ENCODE assay signal across 1 fruit fly cellular context in genomic region chr3L:8308891-8309352, dm6.
A peak's percentile ranks its signal among the peaks of the same experiment; 100 is the strongest.
TF ChIP-seq lines count a peak whose summit lies in the region.

Gene BI-1 (minus strand): TSS chr3L:8308941.

TF ChIP-seq in whole organism, embryonic, 481 proteins besides CTCF, POLR2A, EP300 and RAD21 (continued from another document):
- TF ChIP-seq CG18764 (GFP tag; optimal IDR thresholded peaks at IDR 0.05; lab: Kevin White, UChicago) (peak; percentile 58), CG7987 (GFP tag; optimal IDR thresholded peaks at IDR 0.05; lab: Kevin White, UChicago) (peak; percentile 7), CG12299 (tag; optimal IDR thresholded peaks at IDR 0.05; lab: Kevin White, UChicago) (peak; percentile 29), corto (GFP tag; optimal IDR thresholded peaks at IDR 0.05; lab: Kevin White, UChicago) (peak; percentile 17), CG18011 (GFP tag; optimal IDR thresholded peaks at IDR 0.05; lab: Kevin White, UChicago) (peak; percentile 49), grau (tag; optimal IDR thresholded peaks at IDR 0.05; lab: Kevin White, UChicago) (peak; percentile 79), Hr39 (optimal IDR thresholded peaks at IDR 0.05; lab: Kevin White, UChicago) (no peak), HLH54F (GFP tag; optimal IDR thresholded peaks at IDR 0.05; lab: Kevin White, UChicago) (peak; percentile 38), Fer3 (tag; optimal IDR thresholded peaks at IDR 0.05; lab: Kevin White, UChicago) (peak; percentile 69), CG30403 (GFP tag; optimal IDR thresholded peaks at IDR 0.05; lab: Kevin White, UChicago) (peak; percentile 88), CG9817 (tag; optimal IDR thresholded peaks at IDR 0.05; lab: Kevin White, UChicago) (peak; percentile 66), Hr78 (GFP tag; optimal IDR thresholded peaks at IDR 0.05; lab: Kevin White, UChicago) (no peak), prd (optimal IDR thresholded peaks at IDR 0.05; lab: Kevin White, UChicago) (no peak), prd (GFP tag; IDR thresholded peaks at IDR 0.05; lab: Robert Waterston, UW) (peak; percentile 58; the same call in 2 of the 3 replicates), ci (GFP tag; IDR thresholded peaks at IDR 0.05; lab: Robert Waterston, UW) (0 out of 3 replicates have a peak, but pooled peaks have one; percentile 17), CG3281 (GFP tag; optimal IDR thresholded peaks at IDR 0.05; lab: Kevin White, UChicago) (peak; percentile 82), CG15269 (tag; optimal IDR thresholded peaks at IDR 0.05; lab: Kevin White, UChicago) (no peak), Neu2 (GFP tag; optimal IDR thresholded peaks at IDR 0.05; lab: Kevin White, UChicago; ENCODE audit: borderline replicate concordance) (no peak), CG8765 (GFP tag; IDR thresholded peaks at IDR 0.05; lab: Robert Waterston, UW) (no peak), CG10267 (tag; optimal IDR thresholded peaks at IDR 0.05; lab: Kevin White, UChicago) (peak; percentile 100), CG10979 (tag; optimal IDR thresholded peaks at IDR 0.05; lab: Kevin White, UChicago) (peak; percentile 61), chif (GFP tag; optimal IDR thresholded peaks at IDR 0.05; lab: Kevin White, UChicago) (peak in 1 of 2 experiments; percentile 0), sima (GFP tag; optimal IDR thresholded peaks at IDR 0.05; lab: Kevin White, UChicago) (no peak), CG18599 (GFP tag; optimal IDR thresholded peaks at IDR 0.05; lab: Kevin White, UChicago) (peak; percentile 81), CrebB (tag; optimal IDR thresholded peaks at IDR 0.05; lab: Kevin White, UChicago) (peak; percentile 18), CHES-1-like (GFP tag; optimal IDR thresholded peaks at IDR 0.05; lab: Kevin White, UChicago) (no peak), wor (GFP tag; IDR thresholded peaks at IDR 0.05; lab: Robert Waterston, UW) (peak; percentile 18; the same call in 1 of the 2 replicates), ken (GFP tag; IDR thresholded peaks at IDR 0.05; lab: Robert Waterston, UW) (0 out of 3 replicates have a peak, but pooled peaks have one; percentile 15), Camta (GFP tag; optimal IDR thresholded peaks at IDR 0.05; lab: Kevin White, UChicago) (peak; percentile 34), az2 (GFP tag; optimal IDR thresholded peaks at IDR 0.05; lab: Kevin White, UChicago) (peak; percentile 57), Hmx (GFP tag; optimal IDR thresholded peaks at IDR 0.05; lab: Kevin White, UChicago) (peak; percentile 30), Stat92E (GFP tag; optimal IDR thresholded peaks at IDR 0.05; lab: Kevin White, UChicago) (peak in 1 of 3 experiments; percentile 43), scrt (GFP tag; optimal IDR thresholded peaks at IDR 0.05; lab: Kevin White, UChicago) (peak; percentile 67), zen (tag; optimal IDR thresholded peaks at IDR 0.05; lab: Kevin White, UChicago) (peak; percentile 56), NfI (GFP tag; optimal IDR thresholded peaks at IDR 0.05; lab: Kevin White, UChicago) (peak; percentile 66), CG2120 (GFP tag; optimal IDR thresholded peaks at IDR 0.05; lab: Kevin White, UChicago) (peak; percentile 76), CG6813 (GFP tag; optimal IDR thresholded peaks at IDR 0.05; lab: Kevin White, UChicago) (no peak), pros (GFP tag; optimal IDR thresholded peaks at IDR 0.05; lab: Kevin White, UChicago) (no peak), Dp (GFP tag; optimal IDR thresholded peaks at IDR 0.05; lab: Kevin White, UChicago) (peak; percentile 83), pb (GFP tag; optimal IDR thresholded peaks at IDR 0.05; lab: Kevin White, UChicago) (no peak), disco-r (GFP tag; optimal IDR thresholded peaks at IDR 0.05; lab: Kevin White, UChicago) (peak; percentile 23), HHEX (GFP tag; optimal IDR thresholded peaks at IDR 0.05; lab: Kevin White, UChicago) (peak; percentile 51), CG34376 (GFP tag; optimal IDR thresholded peaks at IDR 0.05; lab: Kevin White, UChicago) (peak; percentile 82), CG13287 (GFP tag; IDR thresholded peaks at IDR 0.05; lab: Robert Waterston, UW; ENCODE audit: partially characterized antibody) (no peak), BtbVII (GFP tag; optimal IDR thresholded peaks at IDR 0.05; lab: Kevin White, UChicago) (peak; percentile 73), CG6254 (GFP tag; optimal IDR thresholded peaks at IDR 0.05; lab: Kevin White, UChicago) (peak; percentile 3), CG4820 (GFP tag; optimal IDR thresholded peaks at IDR 0.05; lab: Kevin White, UChicago) (peak; percentile 66), CG4404 (GFP tag; IDR thresholded peaks at IDR 0.05; lab: Robert Waterston, UW) (peak; percentile 60), CG9727 (GFP tag; optimal IDR thresholded peaks at IDR 0.05; lab: Kevin White, UChicago) (peak; percentile 63), CG4854 (GFP tag; optimal IDR thresholded peaks at IDR 0.05; lab: Kevin White, UChicago) (peak; percentile 13), CG7839 (tag; optimal IDR thresholded peaks at IDR 0.05; lab: Kevin White, UChicago) (peak; percentile 74), CG9932 (GFP tag; IDR thresholded peaks at IDR 0.05; lab: Robert Waterston, UW) (peak; percentile 82), CG6683 (GFP tag; optimal IDR thresholded peaks at IDR 0.05; lab: Kevin White, UChicago) (peak; percentile 60), Ets97D (GFP tag; optimal IDR thresholded peaks at IDR 0.05; lab: Kevin White, UChicago) (peak; percentile 9), gro (GFP tag; optimal IDR thresholded peaks at IDR 0.05; lab: Kevin White, UChicago) (peak; percentile 54), ranshi (GFP tag; IDR thresholded peaks at IDR 0.05; lab: Robert Waterston, UW) (no peak), CG17186 (GFP tag; optimal IDR thresholded peaks at IDR 0.05; lab: Kevin White, UChicago) (peak; percentile 36), Sox100B (GFP tag; optimal IDR thresholded peaks at IDR 0.05; lab: Kevin White, UChicago) (peak; percentile 79), CG17802 (tag; optimal IDR thresholded peaks at IDR 0.05; lab: Kevin White, UChicago) (no peak), knrl (GFP tag; IDR thresholded peaks at IDR 0.05; lab: Robert Waterston, UW; ENCODE audit: partially characterized antibody) (0 out of 3 replicates have a peak, but pooled peaks have one; percentile 23), CG8290 (GFP tag; optimal IDR thresholded peaks at IDR 0.05; lab: Kevin White, UChicago) (peak; percentile 55), CG8290 (tag; optimal IDR thresholded peaks at IDR 0.05; lab: Kevin White, UChicago) (no peak), Blimp-1 (GFP tag; optimal IDR thresholded peaks at IDR 0.05; lab: Kevin White, UChicago) (no peak), gfzf (GFP tag; optimal IDR thresholded peaks at IDR 0.05; lab: Kevin White, UChicago) (peak; percentile 15), oc (tag; optimal IDR thresholded peaks at IDR 0.05; lab: Kevin White, UChicago) (no peak), Dek (tag; optimal IDR thresholded peaks at IDR 0.05; lab: Kevin White, UChicago) (peak; percentile 69), CG42726 (GFP tag; IDR thresholded peaks at IDR 0.05; lab: Robert Waterston, UW; ENCODE audit: partially characterized antibody) (no peak), CG8478 (optimal IDR thresholded peaks at IDR 0.05; lab: Kevin White, UChicago) (no peak), Max (GFP tag; optimal IDR thresholded peaks at IDR 0.05; lab: Kevin White, UChicago) (peak; percentile 83), CG13424 (tag; optimal IDR thresholded peaks at IDR 0.05; lab: Kevin White, UChicago) (peak; percentile 70), CG16779 (GFP tag; IDR thresholded peaks at IDR 0.05; lab: Robert Waterston, UW) (no peak), exex (tag; optimal IDR thresholded peaks at IDR 0.05; lab: Kevin White, UChicago) (peak; percentile 54), lmd (GFP tag; IDR thresholded peaks at IDR 0.05; lab: Robert Waterston, UW) (peak; percentile 54; the same call in 1 of the 2 replicates), da (GFP tag; optimal IDR thresholded peaks at IDR 0.05; lab: Kevin White, UChicago) (no peak), CG4282 (GFP tag; optimal IDR thresholded peaks at IDR 0.05; lab: Kevin White, UChicago) (no peak), CG12155 (GFP tag; optimal IDR thresholded peaks at IDR 0.05; lab: Kevin White, UChicago) (peak; percentile 58), mam (GFP tag; optimal IDR thresholded peaks at IDR 0.05; lab: Kevin White, UChicago) (peak; percentile 58), dm (GFP tag; optimal IDR thresholded peaks at IDR 0.05; lab: Kevin White, UChicago) (no peak), Fer1 (GFP tag; optimal IDR thresholded peaks at IDR 0.05; lab: Kevin White, UChicago) (peak; percentile 78), CG1602 (GFP tag; optimal IDR thresholded peaks at IDR 0.05; lab: Kevin White, UChicago) (peak; percentile 43), CkIIα-i1 (GFP tag; IDR thresholded peaks at IDR 0.05; lab: Robert Waterston, UW) (no peak), ap (GFP tag; IDR thresholded peaks at IDR 0.05; lab: Robert Waterston, UW) (no peak), Chrac-16 (GFP tag; optimal IDR thresholded peaks at IDR 0.05; lab: Kevin White, UChicago) (peak; percentile 35), D19B (GFP tag; optimal IDR thresholded peaks at IDR 0.05; lab: Kevin White, UChicago) (peak; percentile 58), HmgZ (tag; optimal IDR thresholded peaks at IDR 0.05; lab: Kevin White, UChicago) (peak; percentile 73), dan (GFP tag; IDR thresholded peaks at IDR 0.05; lab: Robert Waterston, UW) (no peak), Nf-YA (GFP tag; IDR thresholded peaks at IDR 0.05; lab: Robert Waterston, UW) (0 out of 2 replicates have a peak, but pooled peaks have one; percentile 21), salm (tag; optimal IDR thresholded peaks at IDR 0.05; lab: Kevin White, UChicago) (peak; percentile 0), nmo (GFP tag; optimal IDR thresholded peaks at IDR 0.05; lab: Kevin White, UChicago) (peak; percentile 75), fd3F (GFP tag; optimal IDR thresholded peaks at IDR 0.05; lab: Kevin White, UChicago) (peak; percentile 35), pfk (GFP tag; optimal IDR thresholded peaks at IDR 0.05; lab: Kevin White, UChicago) (no peak), Xbp1 (GFP tag; optimal IDR thresholded peaks at IDR 0.05; lab: Kevin White, UChicago) (peak; percentile 89), CG6765 (GFP tag; optimal IDR thresholded peaks at IDR 0.05; lab: Kevin White, UChicago) (peak; percentile 56), CG2889 (GFP tag; IDR thresholded peaks at IDR 0.05; lab: Robert Waterston, UW) (no peak), CG13624 (GFP tag; optimal IDR thresholded peaks at IDR 0.05; lab: Kevin White, UChicago) (peak; percentile 44), CG12391 (tag; optimal IDR thresholded peaks at IDR 0.05; lab: Kevin White, UChicago) (peak; percentile 73)
